Fruit fly (Drosophila melanogaster): Measurements from ENCODE around the gene CG11899.

CG11899 gene

DNA sequence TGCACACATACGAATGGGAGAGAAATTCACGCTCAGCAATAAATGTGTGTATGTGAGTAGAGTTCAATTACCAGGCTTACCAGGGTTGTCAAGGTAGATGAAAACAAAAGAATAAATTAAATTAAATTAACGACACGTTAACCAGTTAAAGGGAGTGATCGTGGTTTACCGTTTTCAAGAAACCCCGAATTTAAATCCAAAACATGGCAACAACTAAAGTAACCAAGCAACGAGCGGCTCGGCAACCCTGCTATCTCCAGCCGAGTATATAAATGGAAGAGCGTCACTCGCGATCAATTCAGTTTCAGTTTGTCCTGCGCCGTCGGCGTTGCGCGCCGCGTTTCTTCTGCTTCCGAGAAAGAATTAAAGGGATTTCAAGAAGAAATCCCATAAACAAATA is 14.0 kb downstream of the CG11899 start (continued):
- peak; percentile 98 for TF ChIP-seq gcm2 (GFP tag; optimal IDR thresholded peaks at IDR 0.05)
- TF ChIP-seq CG15514 (GFP tag; optimal IDR thresholded peaks at IDR 0.05) = peak; percentile 95
- TF ChIP-seq bowl (GFP tag; IDR thresholded peaks at IDR 0.05) = peak; percentile 99
- TF ChIP-seq CG13775 (GFP tag; optimal IDR thresholded peaks at IDR 0.05) = peak; percentile 99
- peak; percentile 90 for TF ChIP-seq CG14965 (GFP tag; optimal IDR thresholded peaks at IDR 0.05; ENCODE audit: borderline replicate concordance)
- peak; percentile 99 for TF ChIP-seq ken (GFP tag; IDR thresholded peaks at IDR 0.05)
- TF ChIP-seq CG9215 (GFP tag; IDR thresholded peaks at IDR 0.05) = peak; percentile 96
- TF ChIP-seq sc (optimal IDR thresholded peaks at IDR 0.05) = no peak
- peak; percentile 99 for TF ChIP-seq sc (GFP tag; optimal IDR thresholded peaks at IDR 0.05)
- TF ChIP-seq Bdp1 (GFP tag; optimal IDR thresholded peaks at IDR 0.05) = peak; percentile 95
- peak; percentile 99 for TF ChIP-seq CG8089 (GFP tag; optimal IDR thresholded peaks at IDR 0.05)
- TF ChIP-seq D (optimal IDR thresholded peaks at IDR 0.05) = no peak
- peak; percentile 99 for TF ChIP-seq D (GFP tag; optimal IDR thresholded peaks at IDR 0.05)
- TF ChIP-seq CG8478 (optimal IDR thresholded peaks at IDR 0.05) = no peak
- TF ChIP-seq sens (GFP tag) = peak; percentile 100
- TF ChIP-seq eyg (GFP tag; optimal IDR thresholded peaks at IDR 0.05) = peak; percentile 99
- TF ChIP-seq Hsf (GFP tag; optimal IDR thresholded peaks at IDR 0.05) = peak; percentile 99
- TF ChIP-seq CG11456 (GFP tag; IDR thresholded peaks at IDR 0.05) = peak; percentile 99
- peak; percentile 99 for TF ChIP-seq CG12219 (GFP tag; optimal IDR thresholded peaks at IDR 0.05)
- peak; percentile 98 for TF ChIP-seq CG3838 (GFP tag; optimal IDR thresholded peaks at IDR 0.05)
- TF ChIP-seq CG11695 (GFP tag; IDR thresholded peaks at IDR 0.05) = peak; percentile 99
- peak; percentile 25; the same call in 1 of the 3 replicates for TF ChIP-seq CG34224 (GFP tag; IDR thresholded peaks at IDR 0.05; ENCODE audit: partially characterized antibody)
- peak; percentile 99 for TF ChIP-seq Fer3 (tag; optimal IDR thresholded peaks at IDR 0.05)
- TF ChIP-seq bigmax (GFP tag; optimal IDR thresholded peaks at IDR 0.05) = peak; percentile 86
- TF ChIP-seq CG17829 (tag; optimal IDR thresholded peaks at IDR 0.05) = peak; percentile 100
- TF ChIP-seq CG12769 (tag; optimal IDR thresholded peaks at IDR 0.05) = peak; percentile 98
- peak; percentile 99 for TF ChIP-seq Atf-2 (GFP tag; optimal IDR thresholded peaks at IDR 0.05)
- peak; percentile 99 for TF ChIP-seq CG1602 (GFP tag; optimal IDR thresholded peaks at IDR 0.05)
- peak; percentile 92 for TF ChIP-seq CG11560 (tag; IDR thresholded peaks at IDR 0.05)
- TF ChIP-seq dan (GFP tag; IDR thresholded peaks at IDR 0.05) = peak; percentile 98
- peak; percentile 99 for TF ChIP-seq CG4820 (GFP tag; optimal IDR thresholded peaks at IDR 0.05)
- TF ChIP-seq Kr (GFP tag; optimal IDR thresholded peaks at IDR 0.05) = peak; percentile 97
- TF ChIP-seq ap (GFP tag; IDR thresholded peaks at IDR 0.05) = peak; percentile 99
- peak; percentile 82 to 85 for TF ChIP-seq insv (GFP tag; optimal IDR thresholded peaks at IDR 0.05)
- no peak for TF ChIP-seq hth (optimal IDR thresholded peaks at IDR 0.05)
- TF ChIP-seq CkIIα-i1 (GFP tag; IDR thresholded peaks at IDR 0.05) = peak; percentile 97
- peak; percentile 98 for TF ChIP-seq pnt (GFP tag; optimal IDR thresholded peaks at IDR 0.05)
- peak; percentile 98 for TF ChIP-seq Tbp (GFP tag; optimal IDR thresholded peaks at IDR 0.05)
- TF ChIP-seq Hr39 (optimal IDR thresholded peaks at IDR 0.05) = no peak
- peak; percentile 99 for TF ChIP-seq ase (GFP tag; IDR thresholded peaks at IDR 0.05)
- TF ChIP-seq CG31224 (GFP tag; IDR thresholded peaks at IDR 0.05) = peak; percentile 96
- peak; percentile 99 for TF ChIP-seq CG17359 (tag; optimal IDR thresholded peaks at IDR 0.05)
- TF ChIP-seq HLHmδ (GFP tag; optimal IDR thresholded peaks at IDR 0.05) = no peak
- TF ChIP-seq CG6683 (GFP tag; optimal IDR thresholded peaks at IDR 0.05) = peak; percentile 98
- TF ChIP-seq Side (GFP tag; optimal IDR thresholded peaks at IDR 0.05) = peak; percentile 99
- peak; percentile 99 for TF ChIP-seq az2 (GFP tag; optimal IDR thresholded peaks at IDR 0.05)
- peak; percentile 99 for TF ChIP-seq CG10959 (GFP tag; IDR thresholded peaks at IDR 0.05)
- peak; percentile 95 for TF ChIP-seq klu (GFP tag; IDR thresholded peaks at IDR 0.05)
- peak; percentile 99 for TF ChIP-seq fd64A (GFP tag; optimal IDR thresholded peaks at IDR 0.05)
- peak; percentile 99 for TF ChIP-seq CG9817 (tag; optimal IDR thresholded peaks at IDR 0.05)
- TF ChIP-seq pita (GFP tag; optimal IDR thresholded peaks at IDR 0.05) = no peak
- peak; percentile 99 for TF ChIP-seq CG18476 (GFP tag; optimal IDR thresholded peaks at IDR 0.05)
- TF ChIP-seq CG1792 (GFP tag; optimal IDR thresholded peaks at IDR 0.05) = peak; percentile 98
- peak; percentile 99 for TF ChIP-seq CG3281 (GFP tag; optimal IDR thresholded peaks at IDR 0.05)

Measured in whole organism, embryonic.